Worm (Caenorhabditis elegans) whole organism, mixed stage, embryonic: ENCODE results near the gene T25B9.6.

Source experiments
- ceh-83 ChIP-seq: fragments of 200-800 bp; sonication (Bioruptor generic); optimal IDR thresholded peaks from 2 replicates; lab custom pipeline; 2018; ENCODE audit warnings: mild to moderate bottlenecking, missing genetic modification characterization, missing compliant biosample characterization
- lsy-2 ChIP-seq: fragments of 150-350 bp; optimal IDR thresholded peaks from 2 replicates; lab custom pipeline; 2014; ENCODE audit warnings: missing biosample characterization, missing genetic modification characterization
- nhr-28 ChIP-seq: fragments of 150-350 bp; optimal IDR thresholded peaks from 2 replicates; lab custom pipeline; 2014; ENCODE audit warnings: missing biosample characterization, missing genetic modification characterization
- nhr-76 ChIP-seq: sonication (generic microtip); optimal IDR thresholded peaks from 2 replicates; lab custom pipeline; 2017; ENCODE audit warnings: missing biosample characterization, missing genetic modification characterization
- unc-120 ChIP-seq: sonication (generic microtip); optimal IDR thresholded peaks from 2 replicates; lab custom pipeline; 2017; ENCODE audit warnings: missing genetic modification characterization, missing compliant biosample characterization; ENCODE audit not compliant: poor library complexity, severe bottlenecking
- unc-39 ChIP-seq: fragments of 150-350 bp; optimal IDR thresholded peaks from 2 replicates; lab custom pipeline; 2014; ENCODE audit warnings: missing biosample characterization, missing genetic modification characterization
- unc-62 ChIP-seq: fragments of 150-350 bp; optimal IDR thresholded peaks from 2 replicates; lab custom pipeline; 2014; ENCODE audit warnings: missing biosample characterization, missing genetic modification reagents, missing genetic modification characterization
- ztf-11 ChIP-seq: fragments of 150-350 bp; optimal IDR thresholded peaks from 2 replicates; lab custom pipeline; 2014; ENCODE audit warnings: missing biosample characterization, missing genetic modification characterization

- TF ChIP-seq nhr-28 (no peak), nhr-76 (tag; lab: Kevin White, UChicago) (no peak), ceh-83 (GFP tag; lab: Kevin White, UChicago) (no peak), ztf-11 (tag; lab: Kevin White, UChicago) (no peak), lsy-2 (tag; lab: Kevin White, UChicago) (no peak), unc-39 (no peak), unc-62 (no peak), unc-120 (no peak)
These were observed 28.8 kb downstream of the T25B9.6 start, which contains the start of gene srd-7 for ce11 chrIV:10786731-10787130.
